Worm (Caenorhabditis elegans): Measurements from ENCODE around the gene srsx-6.

Gene srsx-6

DNA sequence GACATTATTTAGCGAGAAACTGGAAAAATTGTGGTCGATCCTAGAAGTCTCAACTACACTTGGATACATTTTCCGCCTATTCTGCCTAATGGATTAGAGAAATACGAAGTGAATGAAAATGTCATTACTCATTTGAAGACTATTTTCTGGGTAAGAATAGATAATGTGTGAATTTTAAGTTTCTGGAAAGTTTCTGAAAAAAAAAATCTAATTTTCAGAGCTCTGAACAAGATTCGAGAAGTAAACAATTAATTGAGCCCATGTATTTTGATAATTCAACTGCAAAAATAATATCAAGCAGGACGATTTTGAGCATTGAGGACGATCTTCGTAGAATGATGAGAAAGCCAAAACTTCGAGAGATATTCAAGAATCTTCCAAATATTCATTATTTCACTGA, 19.3 kb downstream of the srsx-6 start:
- TF ChIP-seq elt-3 (tag; optimal IDR thresholded peaks at IDR 0.05) (no peak), nhr-77 (tag; optimal IDR thresholded peaks at IDR 0.05) (no peak), fkh-2 (tag; optimal IDR thresholded peaks at IDR 0.05) (no peak), nfya-1 (tag; optimal IDR thresholded peaks at IDR 0.05; ENCODE audit: insufficient read depth) (no peak), nhr-43 (tag; optimal IDR thresholded peaks at IDR 0.05; ENCODE audit: poor library complexity, severe bottlenecking) (no peak), elt-1 (tag; optimal IDR thresholded peaks at IDR 0.05) (no peak), egl-27 (tag; optimal IDR thresholded peaks at IDR 0.05) (no peak), ceh-9 (tag; optimal IDR thresholded peaks at IDR 0.05) (no peak), nhr-67 (tag; optimal IDR thresholded peaks at IDR 0.05) (no peak), mml-1 (tag; optimal IDR thresholded peaks at IDR 0.05) (no peak), ztf-11 (tag; optimal IDR thresholded peaks at IDR 0.05) (no peak), elt-2 (tag; optimal IDR thresholded peaks at IDR 0.05) (no peak), zag-1 (tag; optimal IDR thresholded peaks at IDR 0.05) (no peak), lsy-12 (tag; optimal IDR thresholded peaks at IDR 0.05) (no peak), skn-1 (tag; optimal IDR thresholded peaks at IDR 0.05) (no peak), lin-15B (tag; optimal IDR thresholded peaks at IDR 0.05) (no peak)

DNA sequence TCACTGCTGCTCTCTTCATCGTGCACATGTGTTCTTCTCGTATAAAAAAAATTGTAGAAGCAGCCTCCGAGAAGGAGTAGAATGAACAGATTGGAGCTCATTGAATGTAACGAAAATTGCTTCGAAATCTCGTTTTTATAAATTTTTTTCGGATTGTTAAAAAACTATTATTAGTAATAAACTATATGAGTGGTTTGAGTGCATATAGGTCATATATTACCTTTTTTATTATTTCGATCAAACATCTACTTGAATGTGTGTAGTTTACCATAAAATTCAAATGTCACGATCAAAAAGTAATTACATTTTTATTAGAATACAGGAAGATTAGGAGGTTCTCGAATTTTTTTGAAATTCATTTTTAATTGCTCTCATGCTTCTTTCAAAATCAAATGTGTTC, 26.0 kb downstream of the srsx-6 start, which contains the start of gene clec-216:
clec-216 (minus strand) TSS at position 101 of the 400 bp plus-strand sequence.
- TF ChIP-seq R02D3.7 (tag; optimal IDR thresholded peaks at IDR 0.05): no peak
- TF ChIP-seq daf-12 (tag; optimal IDR thresholded peaks at IDR 0.05): no peak
- TF ChIP-seq elt-2 (tag; optimal IDR thresholded peaks at IDR 0.05): no peak
- TF ChIP-seq aly-2 (tag; optimal IDR thresholded peaks at IDR 0.05): no peak
- no peak for TF ChIP-seq fkh-2 (tag; optimal IDR thresholded peaks at IDR 0.05)

ce11 chrV:7954552-7954951, 27.7 kb downstream of the srsx-6 start, which contains the start of gene F26D11.13:
F26D11.13 (minus strand) TSS chrV:7954652.
- TF ChIP-seq mml-1 (tag; optimal IDR thresholded peaks at IDR 0.05) (no peak), nhr-28 (tag; optimal IDR thresholded peaks at IDR 0.05) (no peak), tbx-2 (tag; optimal IDR thresholded peaks at IDR 0.05) (no peak), pqm-1 (tag; optimal IDR thresholded peaks at IDR 0.05) (no peak), skn-1 (tag; optimal IDR thresholded peaks at IDR 0.05) (no peak), hmg-11 (tag; optimal IDR thresholded peaks at IDR 0.05) (no peak), nhr-76 (tag; optimal IDR thresholded peaks at IDR 0.05) (no peak), elt-1 (tag; optimal IDR thresholded peaks at IDR 0.05) (no peak), jun-1 (tag; optimal IDR thresholded peaks at IDR 0.05) (no peak), nhr-67 (tag; optimal IDR thresholded peaks at IDR 0.05) (no peak), ceh-82 (tag; optimal IDR thresholded peaks at IDR 0.05) (no peak)

DNA sequence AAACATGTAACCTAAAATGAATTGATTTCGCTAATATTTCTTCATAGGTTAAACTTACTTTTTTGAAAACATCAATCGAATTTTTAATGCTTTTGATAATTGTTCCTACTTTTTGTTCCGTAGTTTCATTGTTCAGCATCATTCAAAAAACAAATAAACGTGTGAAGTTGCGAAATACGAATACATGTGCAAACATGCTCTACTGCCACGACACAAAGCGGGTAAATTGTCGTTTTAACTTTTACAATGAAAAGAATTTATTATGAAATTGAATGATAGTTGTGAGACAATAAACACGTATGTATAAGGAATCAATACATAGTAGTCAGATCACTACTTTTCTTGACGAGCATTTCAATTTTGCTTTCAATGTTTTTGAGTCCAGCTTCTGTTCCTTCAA, 28.3 kb downstream of the srsx-6 start, which contains the start of gene F26D11.12:
F26D11.12 (minus strand) TSS at position 145 of the 400 bp plus-strand sequence.
- TF ChIP-seq pha-4 (tag; optimal IDR thresholded peaks at IDR 0.05) (peak; percentile 76), ceh-28 (tag; optimal IDR thresholded peaks at IDR 0.05) (no peak), egl-27 (tag; optimal IDR thresholded peaks at IDR 0.05) (no peak), lin-15B (tag; optimal IDR thresholded peaks at IDR 0.05) (peak; percentile 9), elt-1 (tag; optimal IDR thresholded peaks at IDR 0.05) (no peak), ceh-9 (tag; optimal IDR thresholded peaks at IDR 0.05) (no peak), ztf-11 (tag; optimal IDR thresholded peaks at IDR 0.05) (no peak), snpc-4 (tag; optimal IDR thresholded peaks at IDR 0.05) (peak; percentile 4), pqm-1 (tag; optimal IDR thresholded peaks at IDR 0.05) (peak; percentile 6)

DNA sequence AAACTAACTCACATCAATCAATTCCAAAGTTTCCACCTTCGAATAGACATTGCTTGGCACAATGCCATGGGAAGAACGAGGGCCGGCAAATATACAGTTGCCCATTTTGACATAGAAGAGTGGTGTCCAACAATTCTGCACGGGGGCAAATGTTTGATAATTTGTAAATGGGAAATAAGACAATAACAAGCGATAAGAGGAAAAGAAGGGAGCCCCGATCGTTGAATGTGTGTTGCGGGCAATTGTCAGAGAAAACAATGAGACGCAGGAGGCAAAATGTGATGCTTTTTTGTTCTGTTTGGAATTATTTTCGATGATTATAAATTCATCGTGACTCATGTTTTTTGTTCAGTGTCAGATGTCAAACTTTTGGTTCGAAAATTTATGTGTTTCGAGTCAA, 29.3 kb downstream of the srsx-6 start, which contains the start of gene pals-34:
pals-34 (minus strand) TSS at position 280 of the 400 bp plus-strand sequence.
- no peak for TF ChIP-seq egl-5 (tag; optimal IDR thresholded peaks at IDR 0.05)
- peak; percentile 25 for TF ChIP-seq elt-2 (tag; optimal IDR thresholded peaks at IDR 0.05)
- TF ChIP-seq pqm-1 (tag; optimal IDR thresholded peaks at IDR 0.05): peak; percentile 47

- TF ChIP-seq nhr-77 (tag; optimal IDR thresholded peaks at IDR 0.05) (no peak), nhr-12 (tag; optimal IDR thresholded peaks at IDR 0.05) (no peak), hmg-11 (tag; optimal IDR thresholded peaks at IDR 0.05) (no peak), aly-2 (tag; optimal IDR thresholded peaks at IDR 0.05) (no peak), jun-1 (tag; optimal IDR thresholded peaks at IDR 0.05) (no peak), snpc-4 (tag; optimal IDR thresholded peaks at IDR 0.05) (no peak), eor-1 (tag; optimal IDR thresholded peaks at IDR 0.05) (no peak), zag-1 (tag; optimal IDR thresholded peaks at IDR 0.05) (no peak), pqm-1 (tag; optimal IDR thresholded peaks at IDR 0.05) (no peak), egl-5 (tag; optimal IDR thresholded peaks at IDR 0.05) (no peak), nhr-23 (tag; optimal IDR thresholded peaks at IDR 0.05) (no peak)
Measured at ce11 chrV:7958740-7959320, 31.9 kb downstream of the srsx-6 start, which contains the start of the genes clec-217 and F26D11.2. clec-217 (minus strand) TSS chrV:7958840. F26D11.2 (plus strand) TSS chrV:7959270.

All from whole organism, L3 larva.